Fruit fly (Drosophila melanogaster) whole organism, prepupa: ENCODE data around the gene dpr14.

ENCODE experiments used
- Blimp-1 ChIP-seq: fragments of 200-800 bp; sonication (Bioruptor generic); optimal IDR thresholded peaks from 3 replicates; lab custom pipeline; 2017; ENCODE audit warnings: missing biosample characterization, missing genetic modification characterization, mild to moderate bottlenecking, moderate library complexity, missing genetic modification reagents
- CG10631 ChIP-seq: fragments of 200-800 bp; sonication (Bioruptor generic); optimal IDR thresholded peaks from 2 replicates; lab custom pipeline; 2016; ENCODE audit warnings: missing biosample characterization, missing genetic modification characterization
- CG11294 ChIP-seq: fragments of 200-800 bp; sonication (Bioruptor generic); IDR thresholded peaks from 2 replicates; pipeline ENCODE4 v1.3.6; 2022; ENCODE audit warnings: missing biosample characterization, missing genetic modification characterization
- CG11762 ChIP-seq: fragments of 200-800 bp; sonication (Bioruptor generic); optimal IDR thresholded peaks from 3 replicates; lab custom pipeline; 2016; ENCODE audit warnings: missing biosample characterization, missing genetic modification characterization; ENCODE audit not compliant: insufficient read depth
- CG11902 ChIP-seq: fragments of 200-800 bp; sonication (Bioruptor generic); optimal IDR thresholded peaks from 3 replicates; lab custom pipeline; 2016; ENCODE audit warnings: missing biosample characterization, missing genetic modification characterization
- CG15336 ChIP-seq: fragments of 200-800 bp; sonication (Bioruptor generic); IDR thresholded peaks from 2 replicates; pipeline ENCODE4 v1.3.6; 2022; ENCODE audit warnings: missing biosample characterization, missing genetic modification characterization
- CG1621 ChIP-seq: fragments of 200-800 bp; sonication (Bioruptor generic); optimal IDR thresholded peaks from 3 replicates; lab custom pipeline; 2018; ENCODE audit warnings: missing biosample characterization, mild to moderate bottlenecking, missing genetic modification characterization
- CG16779 ChIP-seq: fragments of 200-800 bp; sonication (Bioruptor generic); optimal IDR thresholded peaks from 3 replicates; lab custom pipeline; 2017; ENCODE audit warnings: missing biosample characterization, mild to moderate bottlenecking, missing genetic modification characterization
- CG3032 ChIP-seq: fragments of 200-800 bp; optimal IDR thresholded peaks from 2 replicates; lab custom pipeline; 2019; ENCODE audit warnings: missing biosample characterization, mild to moderate bottlenecking, missing genetic modification characterization, moderate library complexity
- CG31627 ChIP-seq: fragments of 200-800 bp; sonication (Bioruptor generic); optimal IDR thresholded peaks from 3 replicates; lab custom pipeline; 2016; ENCODE audit warnings: missing biosample characterization, missing genetic modification characterization
- CG32006 ChIP-seq: fragments of 200-800 bp; sonication (Bioruptor generic); optimal IDR thresholded peaks from 3 replicates; lab custom pipeline; 2017; ENCODE audit warnings: missing biosample characterization, mild to moderate bottlenecking, missing genetic modification characterization
- CG34406 ChIP-seq: fragments of 200-800 bp; sonication (Bioruptor generic); optimal IDR thresholded peaks from 3 replicates; lab custom pipeline; 2016; ENCODE audit warnings: missing biosample characterization, missing genetic modification characterization
- CG3919 ChIP-seq: fragments of 200-800 bp; sonication (Bioruptor generic); optimal IDR thresholded peaks from 3 replicates; lab custom pipeline; 2016; ENCODE audit warnings: missing biosample characterization, missing genetic modification characterization
- CG4318 ChIP-seq: fragments of 200-800 bp; sonication (Bioruptor generic); optimal IDR thresholded peaks from 3 replicates; lab custom pipeline; 2017; ENCODE audit warnings: missing biosample characterization, mild to moderate bottlenecking, missing genetic modification characterization
- CG6808 ChIP-seq: fragments of 200-800 bp; sonication (Bioruptor generic); optimal IDR thresholded peaks from 3 replicates; lab custom pipeline; 2017; ENCODE audit warnings: missing biosample characterization, missing genetic modification characterization, mild to moderate bottlenecking, moderate library complexity, missing genetic modification reagents
- CG6854 ChIP-seq: fragments of 200-800 bp; sonication (Bioruptor generic); optimal IDR thresholded peaks from 2 replicates; lab custom pipeline; 2017; ENCODE audit warnings: missing biosample characterization, mild to moderate bottlenecking, missing genetic modification characterization
- CG7368 ChIP-seq: fragments of 200-800 bp; sonication (Bioruptor generic); optimal IDR thresholded peaks from 3 replicates; lab custom pipeline; 2016; ENCODE audit warnings: missing biosample characterization, missing genetic modification characterization
- CG9139 ChIP-seq: fragments of 200-800 bp; sonication (Bioruptor generic); optimal IDR thresholded peaks from 3 replicates; lab custom pipeline; 2017; ENCODE audit warnings: missing biosample characterization, mild to moderate bottlenecking, missing genetic modification characterization
- Eip75B ChIP-seq: fragments of 200-800 bp; sonication (Bioruptor generic); optimal IDR thresholded peaks from 3 replicates; lab custom pipeline; 2016; ENCODE audit warnings: missing biosample characterization, missing genetic modification characterization
- Eip78C ChIP-seq: fragments of 200-800 bp; sonication (Bioruptor generic); peaks from one replicate; lab custom pipeline; 2016; ENCODE audit warnings: missing biosample characterization, missing genetic modification characterization
- Ets21C ChIP-seq: fragments of 200-800 bp; sonication (Bioruptor generic); optimal IDR thresholded peaks from 3 replicates; lab custom pipeline; 2016; ENCODE audit warnings: missing biosample characterization, missing genetic modification characterization
- Hr38 ChIP-seq: sonication (Bioruptor generic); optimal IDR thresholded peaks from 2 replicates; lab custom pipeline; 2016; ENCODE audit warnings: missing biosample characterization, missing genetic modification characterization
- Lpt ChIP-seq: fragments of 200-800 bp; sonication (Bioruptor generic); optimal IDR thresholded peaks from 3 replicates; lab custom pipeline; 2016; ENCODE audit warnings: missing biosample characterization, missing genetic modification characterization
- OdsH ChIP-seq: fragments of 200-800 bp; sonication (Bioruptor generic); optimal IDR thresholded peaks from 3 replicates; lab custom pipeline; 2016; ENCODE audit warnings: missing biosample characterization, missing genetic modification characterization
- Smox ChIP-seq: fragments of 200-800 bp; sonication (Bioruptor generic); optimal IDR thresholded peaks from 3 replicates; lab custom pipeline; 2016; ENCODE audit warnings: missing biosample characterization, missing genetic modification characterization
- Sox102F ChIP-seq: fragments of 200-800 bp; sonication (Bioruptor generic); optimal IDR thresholded peaks from 2 replicates; lab custom pipeline; 2016; ENCODE audit warnings: missing biosample characterization, mild to moderate bottlenecking, missing genetic modification characterization
- Sox14 ChIP-seq: fragments of 200-800 bp; sonication (Bioruptor generic); optimal IDR thresholded peaks from 3 replicates; lab custom pipeline; 2016; ENCODE audit warnings: missing biosample characterization, missing genetic modification characterization
- achi ChIP-seq: fragments of 200-800 bp; sonication (Bioruptor generic); optimal IDR thresholded peaks from 3 replicates; lab custom pipeline; 2016; ENCODE audit warnings: missing biosample characterization, missing genetic modification characterization
- cyc ChIP-seq: fragments of 200-800 bp; sonication (Bioruptor generic); optimal IDR thresholded peaks from 3 replicates; lab custom pipeline; 2016; ENCODE audit warnings: missing biosample characterization, missing genetic modification characterization
- dsx ChIP-seq: fragments of 200-800 bp; optimal IDR thresholded peaks from 3 replicates; lab custom pipeline; 2019; ENCODE audit warnings: missing biosample characterization, mild to moderate bottlenecking, missing genetic modification characterization, moderate library complexity; ENCODE audit not compliant: poor library complexity, severe bottlenecking
- eg ChIP-seq: fragments of 200-800 bp; sonication (Bioruptor generic); IDR thresholded peaks from 3 replicates; pipeline ENCODE4 v1.3.6; 2022; ENCODE audit warnings: missing biosample characterization, missing genetic modification characterization
- esn ChIP-seq: fragments of 200-800 bp; sonication (Bioruptor generic); optimal IDR thresholded peaks from 2 replicates; lab custom pipeline; 2016; ENCODE audit warnings: missing biosample characterization, mild to moderate bottlenecking, missing genetic modification characterization, moderate library complexity
- fd59A ChIP-seq: fragments of 200-800 bp; sonication (Bioruptor generic); optimal IDR thresholded peaks from 2 replicates; lab custom pipeline; 2017; ENCODE audit warnings: missing biosample characterization, mild to moderate bottlenecking, missing genetic modification characterization, missing genetic modification reagents
- fd85E ChIP-seq: fragments of 200-800 bp; sonication (Bioruptor generic); optimal IDR thresholded peaks from 3 replicates; lab custom pipeline; 2016; ENCODE audit warnings: missing biosample characterization, missing genetic modification characterization
- fkh ChIP-seq: fragments of 200-800 bp; sonication (Bioruptor generic); optimal IDR thresholded peaks from 3 replicates; lab custom pipeline; 2017; ENCODE audit warnings: missing biosample characterization, mild to moderate bottlenecking, missing genetic modification characterization, moderate library complexity
- lz ChIP-seq: fragments of 200-800 bp; sonication (Bioruptor generic); optimal IDR thresholded peaks from 3 replicates; lab custom pipeline; 2016; ENCODE audit warnings: missing biosample characterization, missing genetic modification characterization
- net ChIP-seq: fragments of 200-800 bp; sonication (Bioruptor generic); optimal IDR thresholded peaks from 3 replicates; lab custom pipeline; 2016; ENCODE audit warnings: missing biosample characterization, missing genetic modification characterization
- salr ChIP-seq, 2 experiments: fragments of 200-800 bp; sonication (Bioruptor generic); optimal IDR thresholded peaks; 3 replicates each; lab custom pipeline; 2016 to 2018; ENCODE audit warnings: missing biosample characterization in 2 of 2, missing genetic modification characterization in 2 of 2, mild to moderate bottlenecking in 1 of 2
- spab ChIP-seq: fragments of 200-800 bp; sonication (Bioruptor generic); optimal IDR thresholded peaks from 2 replicates; lab custom pipeline; 2017; ENCODE audit warnings: missing biosample characterization, mild to moderate bottlenecking, missing genetic modification characterization, missing genetic modification reagents
- ss ChIP-seq, 2 experiments: fragments of 200-800 bp; sonication (Bioruptor generic); optimal IDR thresholded peaks; 2 replicates in 1 of 2; 3 replicates in 1 of 2; lab custom pipeline; 2017 to 2018; ENCODE audit warnings: mild to moderate bottlenecking in 2 of 2, missing biosample characterization in 2 of 2, missing genetic modification characterization in 2 of 2, moderate library complexity in 1 of 2
- svp ChIP-seq: fragments of 200-800 bp; sonication (Bioruptor generic); peaks from one replicate; lab custom pipeline; 2016; ENCODE audit warnings: missing biosample characterization, missing genetic modification characterization
- vri ChIP-seq: fragments of 200-800 bp; sonication (Bioruptor generic); optimal IDR thresholded peaks from 3 replicates; lab custom pipeline; 2016; ENCODE audit warnings: missing biosample characterization, mild to moderate bottlenecking, missing genetic modification characterization

The dpr14 gene

DNA sequence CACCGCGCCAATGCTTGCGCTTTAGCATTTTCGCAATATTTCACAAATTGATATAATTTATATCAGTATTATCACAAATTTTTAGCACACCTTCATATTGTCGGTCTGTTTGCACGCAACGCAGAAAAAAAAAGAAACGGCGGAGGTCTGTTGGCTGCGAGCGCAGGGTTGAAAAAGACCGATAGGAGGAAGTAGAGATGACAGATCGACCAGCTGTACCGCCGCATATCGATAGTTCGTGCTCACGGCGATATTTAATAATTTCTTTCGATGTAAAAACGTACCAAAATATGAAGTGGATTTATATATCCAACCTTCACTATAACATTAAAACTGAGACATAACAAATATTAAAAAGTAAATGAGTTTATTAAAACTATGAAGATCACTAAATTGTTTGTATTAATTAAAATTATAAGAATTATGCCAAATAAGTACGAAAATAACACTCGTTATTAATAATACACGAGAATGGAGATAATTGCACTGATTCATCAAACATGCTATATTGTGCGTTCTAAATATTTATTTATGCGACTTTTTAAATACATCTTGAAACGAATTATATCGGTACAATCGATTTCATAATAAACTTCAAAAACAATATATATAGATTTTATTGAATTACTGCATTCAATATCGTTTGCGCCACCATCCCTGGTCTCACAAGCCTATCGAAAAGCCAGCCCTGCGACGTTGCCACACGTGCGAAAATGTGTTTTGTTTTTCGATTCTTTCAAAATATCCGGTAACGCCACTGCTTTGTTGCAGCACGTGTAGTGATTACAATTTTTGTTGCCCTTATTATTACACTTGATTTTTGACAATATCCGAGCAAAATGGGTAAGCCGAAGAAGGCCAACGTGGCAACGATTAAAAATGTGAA lies 6.7 kb downstream of the dpr14 start, which contains the start of the genes RpS6 and bys (continued):
- peak; percentile 21 for TF ChIP-seq fd85E (GFP tag; lab: Kevin White, UChicago)
- TF ChIP-seq esn: peak; percentile 59
- TF ChIP-seq spab (GFP tag; lab: Kevin White, UChicago): no peak
- TF ChIP-seq net: peak; percentile 64
- TF ChIP-seq eg (GFP tag; lab: Robert Waterston, UW): peak; percentile 46
- peak; percentile 64 for TF ChIP-seq CG9139
- TF ChIP-seq Eip78C (GFP tag; lab: Kevin White, UChicago): peak; percentile 76
- TF ChIP-seq CG4318 (GFP tag; lab: Kevin White, UChicago): no peak
- peak; percentile 27 for TF ChIP-seq CG6808 (GFP tag; lab: Kevin White, UChicago)
- TF ChIP-seq fkh (GFP tag; lab: Kevin White, UChicago): peak; percentile 7
- TF ChIP-seq CG1621: peak; percentile 11
- TF ChIP-seq dsx: no peak
- TF ChIP-seq CG34406 (GFP tag; lab: Kevin White, UChicago): peak; percentile 31
- TF ChIP-seq salr (GFP tag; optimal IDR thresholded peaks at IDR 0.05; lab: Kevin White, UChicago): peak in 1 of 2 experiments; percentile 26
- no peak for TF ChIP-seq fd59A (GFP tag; lab: Kevin White, UChicago)
- TF ChIP-seq CG11762 (GFP tag; lab: Kevin White, UChicago): no peak
- TF ChIP-seq CG11294 (GFP tag; lab: Robert Waterston, UW): no peak
- peak; percentile 40 for TF ChIP-seq CG31627 (GFP tag; lab: Kevin White, UChicago)
- TF ChIP-seq ss (GFP tag; optimal IDR thresholded peaks at IDR 0.05; lab: Kevin White, UChicago): peak; percentile 54 to 55
- peak; percentile 42 for TF ChIP-seq Sox14 (GFP tag; lab: Kevin White, UChicago)
- peak; percentile 53 for TF ChIP-seq CG32006 (GFP tag; lab: Kevin White, UChicago)
- TF ChIP-seq lz (GFP tag; lab: Kevin White, UChicago): peak; percentile 38
- TF ChIP-seq Hr38 (GFP tag; lab: Kevin White, UChicago): no peak
- peak; percentile 74 for TF ChIP-seq Sox102F (GFP tag; lab: Kevin White, UChicago)

DNA sequence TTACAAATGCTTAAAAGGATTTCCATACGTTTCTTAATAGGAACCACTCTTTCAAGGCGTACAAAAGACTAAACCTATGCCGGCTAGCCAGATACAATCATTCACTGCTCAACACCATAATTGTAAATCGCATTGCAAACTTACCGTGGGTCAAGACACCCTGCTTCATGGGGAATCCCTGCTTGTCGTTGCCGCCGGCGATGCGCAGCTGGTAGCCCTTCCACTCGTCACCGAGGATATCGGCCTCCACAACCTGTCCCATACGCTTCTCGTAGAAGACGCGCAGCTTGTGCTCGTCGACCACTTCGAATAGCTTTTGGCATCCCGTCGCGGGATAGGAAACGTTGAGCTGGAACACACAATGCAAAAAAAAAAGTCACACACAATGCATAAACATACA lies 7.4 kb downstream of the dpr14 start:
- no peak for TF ChIP-seq salr (GFP tag; optimal IDR thresholded peaks at IDR 0.05; lab: Kevin White, UChicago)
- TF ChIP-seq svp (GFP tag; lab: Kevin White, UChicago): peak; percentile 38

DNA sequence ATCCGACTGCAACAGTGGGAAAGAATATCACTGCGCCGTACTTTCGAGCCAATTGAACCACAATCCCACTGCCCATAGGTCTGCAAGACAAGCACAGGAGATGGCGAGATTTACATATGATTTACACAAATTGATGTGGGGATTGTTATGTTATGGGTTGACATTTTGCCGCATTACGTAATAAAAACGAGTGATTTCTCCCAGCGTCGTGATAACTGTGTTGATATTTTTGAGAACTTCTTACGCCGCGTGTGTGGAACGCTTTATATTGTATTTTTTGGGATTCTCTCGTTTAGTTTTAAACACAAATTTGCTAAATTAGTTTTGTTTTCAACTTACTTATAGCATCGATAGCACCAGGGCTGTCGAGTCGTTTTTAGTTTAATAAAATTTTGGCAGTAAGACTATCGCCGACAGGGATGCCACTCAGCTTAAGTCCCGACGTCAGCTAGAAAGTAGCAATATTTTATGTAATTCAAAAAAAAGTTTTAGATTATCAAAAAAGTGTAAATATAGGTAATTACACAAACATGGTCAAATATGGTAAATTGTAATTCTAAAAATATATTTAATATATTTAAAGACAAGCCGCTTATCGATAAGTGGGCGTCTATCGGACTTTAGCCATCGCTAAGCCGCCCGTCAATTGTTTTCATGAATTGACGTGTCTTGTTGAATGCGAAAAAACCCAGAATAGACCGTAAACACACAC lies 14.5 kb downstream of the dpr14 start, which contains the start of the genes CG45089, ND-MNLL and p115:
Gene CG45089, minus strand, starts transcription at position 388 of the 712 bp plus-strand sequence.
Gene ND-MNLL, minus strand, starts transcription at position 388 of the 712 bp plus-strand sequence.
Gene p115, plus strand, starts transcription at position 621 of the 712 bp plus-strand sequence.
- TF ChIP-seq Blimp-1 (GFP tag; lab: Kevin White, UChicago): no peak
- TF ChIP-seq Sox102F (GFP tag; lab: Kevin White, UChicago): peak; percentile 42
- peak; percentile 45 for TF ChIP-seq OdsH
- no peak for TF ChIP-seq Lpt (GFP tag; lab: Kevin White, UChicago)
- peak; percentile 59 for TF ChIP-seq CG3919
- peak; percentile 76 for TF ChIP-seq achi
- no peak for TF ChIP-seq CG9139
- TF ChIP-seq lz (GFP tag; lab: Kevin White, UChicago): peak; percentile 57
- TF ChIP-seq CG10631 (GFP tag; lab: Kevin White, UChicago): peak; percentile 73
- peak; percentile 70 for TF ChIP-seq vri
- no peak for TF ChIP-seq Hr38 (GFP tag; lab: Kevin White, UChicago)
- TF ChIP-seq cyc: peak; percentile 46
- no peak for TF ChIP-seq CG15336 (GFP tag; lab: Robert Waterston, UW)
- peak; percentile 50 for TF ChIP-seq CG31627 (GFP tag; lab: Kevin White, UChicago)
- peak; percentile 13 for TF ChIP-seq Ets21C (GFP tag; lab: Kevin White, UChicago)
- no peak for TF ChIP-seq CG4318 (GFP tag; lab: Kevin White, UChicago)
- TF ChIP-seq CG6854 (GFP tag; lab: Kevin White, UChicago): no peak
- TF ChIP-seq CG34406 (GFP tag; lab: Kevin White, UChicago): peak; percentile 28
- TF ChIP-seq fd59A (GFP tag; lab: Kevin White, UChicago): no peak
- peak; percentile 51 for TF ChIP-seq CG3032
- TF ChIP-seq CG7368: no peak
- TF ChIP-seq CG11902: peak; percentile 1
- peak; percentile 7 for TF ChIP-seq Sox14 (GFP tag; lab: Kevin White, UChicago)
- TF ChIP-seq Eip75B (GFP tag; lab: Kevin White, UChicago): peak; percentile 35
- TF ChIP-seq spab (GFP tag; lab: Kevin White, UChicago): no peak
- no peak for TF ChIP-seq CG16779
- peak; percentile 57 for TF ChIP-seq Smox (GFP tag; lab: Kevin White, UChicago)
- no peak for TF ChIP-seq fkh (GFP tag; lab: Kevin White, UChicago)
- TF ChIP-seq CG11762 (GFP tag; lab: Kevin White, UChicago): no peak
